Worm (Caenorhabditis elegans) whole organism, L4/young adult: Measurements from ENCODE around the gene fox-1.

ENCODE experiments used
- W03F9.2 ChIP-seq: fragments of 150-350 bp; optimal IDR thresholded peaks from 2 replicates; lab custom pipeline; 2014; ENCODE audit warnings: missing biosample characterization, missing genetic modification characterization
- dao-5 ChIP-seq: sonication (generic microtip); optimal IDR thresholded peaks from 2 replicates; lab custom pipeline; 2016; ENCODE audit warnings: missing genotype, missing genetic modification characterization, moderate library complexity, missing compliant biosample characterization
- him-1 ChIP-seq: sonication (generic microtip); optimal IDR thresholded peaks from 2 replicates; lab custom pipeline; 2016; ENCODE audit warnings: missing genotype, missing genetic modification reagents, missing genetic modification characterization, missing compliant biosample characterization

DNA sequence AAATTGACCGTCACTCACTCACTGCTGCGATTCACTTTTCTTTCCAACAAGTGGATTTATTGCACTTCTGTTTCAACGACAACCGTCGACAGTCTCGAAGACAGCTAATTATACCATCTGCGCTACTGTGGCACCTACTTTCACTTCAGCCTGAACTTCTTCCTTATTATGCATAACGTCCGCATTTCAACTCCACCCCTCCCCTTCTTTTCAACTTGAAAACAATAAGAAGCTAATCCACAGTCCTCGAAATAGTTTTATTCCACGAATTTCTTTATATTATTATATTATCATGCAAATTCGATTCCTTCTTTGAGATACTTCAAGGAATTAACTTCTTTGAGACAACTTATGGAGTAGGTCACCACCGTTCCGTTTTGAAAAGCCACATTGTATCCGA is 11.6 kb upstream of the fox-1 start, which contains the start of gene R04B3.1:
- TF ChIP-seq W03F9.2: no peak
- no peak for TF ChIP-seq dao-5 (tag; lab: Kevin White, UChicago)
- no peak for TF ChIP-seq him-1 (tag; lab: Kevin White, UChicago)
